Worm (Caenorhabditis elegans) whole organism, late embryonic: ENCODE results near the gene T26E4.2.
"Not testable (repeated sequence)": the region's sequence is repeated elsewhere in the genome, so short reads cannot be mapped to it uniquely, and the experiment has no call there.

ENCODE experiments used
- ama-1 ChIP-seq: fragments of 150-350 bp; optimal IDR thresholded peaks from 2 replicates; lab custom pipeline; 2014
- ceh-31 ChIP-seq: sonication (generic microtip); optimal IDR thresholded peaks from 2 replicates; lab custom pipeline; 2016; ENCODE audit warnings: missing genetic modification characterization, missing compliant biosample characterization
- nfya-1 ChIP-seq: sonication (generic microtip); optimal IDR thresholded peaks from 2 replicates; lab custom pipeline; 2017; ENCODE audit warnings: missing genetic modification characterization, mild to moderate bottlenecking, missing compliant biosample characterization, antibody characterized with exemption, moderate library complexity
- pha-4 ChIP-seq: fragments of 150-350 bp; optimal IDR thresholded peaks from 2 replicates; lab custom pipeline; 2018; ENCODE audit warnings: missing biosample characterization, missing genetic modification reagents, missing genetic modification characterization
- rnt-1 ChIP-seq: sonication (generic microtip); optimal IDR thresholded peaks from 2 replicates; lab custom pipeline; 2016; ENCODE audit warnings: missing genetic modification characterization, missing compliant biosample characterization

ce11 chrV:15807420-15807819, 26.2 kb downstream of the T26E4.2 start, which contains the start of gene srsx-38:
- TF ChIP-seq rnt-1 (tag; lab: Kevin White, UChicago); ama-1 (lab: Kevin White, UChicago); ceh-31 (tag; lab: Kevin White, UChicago); nfya-1; pha-4 (tag; lab: Kevin White, UChicago): not testable (repeated sequence)
